Fruit fly (Drosophila melanogaster) S2 (cell line): ENCODE results near the gene CG4080.

Experiments
- CG8478 ChIP-seq: fragments of >200 bp; optimal IDR thresholded peaks from 2 replicates; lab custom pipeline; 2018
- CTCF ChIP-seq, 2 experiments: fragments of >200 bp; optimal IDR thresholded peaks; 2 replicates each; lab custom pipeline; 2018

DNA sequence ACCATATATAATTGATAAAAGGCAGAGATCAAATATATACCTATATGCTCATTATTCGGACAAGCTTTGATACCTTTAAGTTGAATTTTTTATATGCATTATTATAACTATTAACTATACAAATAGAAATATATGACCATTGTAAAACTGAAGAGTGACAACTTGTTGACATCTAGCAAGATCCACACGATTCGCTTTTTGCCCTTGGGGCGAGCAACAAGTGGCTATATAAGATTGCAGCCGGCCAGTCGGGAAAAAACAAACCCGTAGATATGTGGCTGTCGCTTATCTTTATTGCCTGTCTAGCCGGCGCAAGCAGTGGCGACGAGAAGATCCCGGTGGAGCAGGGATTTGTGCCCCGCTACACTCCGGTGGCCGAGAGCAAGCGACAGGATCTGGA lies 37.1 kb downstream of the CG4080 start, which contains the start of gene CG34456:
- TF ChIP-seq CG8478 = no peak
- no peak for TF ChIP-seq CTCF (optimal IDR thresholded peaks at IDR 0.05; lab: Kevin White, UChicago)
